Worm (Caenorhabditis elegans): ENCODE results near the gene E02H4.8.

E02H4.8 gene

ce11 chrX:14228764-14229163 is 34.6 kb downstream of the E02H4.8 start:
- no peak for TF ChIP-seq him-1 (tag; optimal IDR thresholded peaks at IDR 0.05)

ce11 chrX:14225273-14225672 is 38.1 kb downstream of the E02H4.8 start, which contains the start of gene cyp-13B2:
Gene cyp-13B2, plus strand, starts transcription at chrX:14225573.
- TF ChIP-seq dao-5 (tag; optimal IDR thresholded peaks at IDR 0.05) (no peak), W03F9.2 (tag; optimal IDR thresholded peaks at IDR 0.05) (no peak), him-1 (tag; optimal IDR thresholded peaks at IDR 0.05) (no peak)

ce11 chrX:14223156-14223555 is 40.2 kb downstream of the E02H4.8 start, which contains the start of gene K06G5.3:
Gene K06G5.3, minus strand, starts transcription at chrX:14223256.
- TF ChIP-seq W03F9.2 (tag; optimal IDR thresholded peaks at IDR 0.05), result no peak
- TF ChIP-seq dao-5 (tag; optimal IDR thresholded peaks at IDR 0.05), result no peak
- no peak for TF ChIP-seq him-1 (tag; optimal IDR thresholded peaks at IDR 0.05)

- TF ChIP-seq dao-5 (tag; optimal IDR thresholded peaks at IDR 0.05) (no peak), him-1 (tag; optimal IDR thresholded peaks at IDR 0.05) (no peak), W03F9.2 (tag; optimal IDR thresholded peaks at IDR 0.05) (no peak)
These were observed 48.8 kb downstream of the E02H4.8 start, which contains the start of gene K06G5.1 for ce11 chrX:14214520-14215023. Gene K06G5.1, plus strand, starts transcription at chrX:14214973.

ce11 chrX:14213314-14213713 is 50.1 kb downstream of the E02H4.8 start:
- TF ChIP-seq dao-5 (tag; optimal IDR thresholded peaks at IDR 0.05) (no peak), him-1 (tag; optimal IDR thresholded peaks at IDR 0.05) (no peak), W03F9.2 (tag; optimal IDR thresholded peaks at IDR 0.05) (no peak)

Measured in whole organism, L4/young adult.